Worm (Caenorhabditis elegans): Measurements from ENCODE around the gene C05G5.1.

DNA sequence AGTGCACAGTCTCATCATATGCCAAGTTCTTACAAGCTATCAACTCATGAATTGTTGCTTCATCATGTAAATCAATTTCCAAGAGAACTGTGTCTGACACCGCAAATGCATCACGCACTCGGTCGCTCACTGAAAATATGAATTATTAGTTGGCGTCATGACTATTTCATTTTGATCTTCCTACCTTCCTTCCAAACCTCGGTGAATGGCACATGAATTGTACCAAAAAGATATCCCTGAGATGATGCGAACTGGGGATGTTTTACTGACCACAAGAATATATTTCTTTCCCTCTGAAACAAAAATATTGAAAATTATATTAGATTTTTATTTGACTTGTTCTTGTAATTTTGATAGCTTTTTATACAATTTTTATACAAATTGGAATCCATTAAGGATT is 20.2 kb upstream of the C05G5.1 start:
- TF ChIP-seq mep-1 (tag; optimal IDR thresholded peaks at IDR 0.05), result no peak
- TF ChIP-seq lin-32 (GFP tag; optimal IDR thresholded peaks at IDR 0.05), result no peak
